Worm (Caenorhabditis elegans) whole organism, mixed stage, embryonic: ENCODE measurements around the gene F35B12.10.

Source experiments
- M03D4.4 ChIP-seq: sonication (generic microtip); optimal IDR thresholded peaks from 2 replicates; lab custom pipeline; 2017; ENCODE audit warnings: mild to moderate bottlenecking, missing genetic modification characterization, missing compliant biosample characterization
- bed-3 ChIP-seq: fragments of 200-800 bp; sonication (Bioruptor generic); optimal IDR thresholded peaks from 3 replicates; lab custom pipeline; 2018; ENCODE audit warnings: mild to moderate bottlenecking, missing genetic modification characterization, moderate library complexity, missing compliant biosample characterization
- ceh-39 ChIP-seq: fragments of 150-350 bp; optimal IDR thresholded peaks from 2 replicates; lab custom pipeline; 2014; ENCODE audit warnings: missing biosample characterization, missing genetic modification characterization
- ceh-43 ChIP-seq: fragments of 200-800 bp; sonication (Bioruptor generic); optimal IDR thresholded peaks from 2 replicates; lab custom pipeline; 2018; ENCODE audit warnings: mild to moderate bottlenecking, missing genetic modification characterization, moderate library complexity, missing compliant biosample characterization
- ceh-83 ChIP-seq: fragments of 200-800 bp; sonication (Bioruptor generic); optimal IDR thresholded peaks from 2 replicates; lab custom pipeline; 2018; ENCODE audit warnings: mild to moderate bottlenecking, missing genetic modification characterization, missing compliant biosample characterization
- ces-1 ChIP-seq: fragments of 150-350 bp; optimal IDR thresholded peaks from 2 replicates; lab custom pipeline; 2014; ENCODE audit warnings: missing biosample characterization, missing genetic modification reagents, missing genetic modification characterization
- cnd-1 ChIP-seq: fragments of 200-800 bp; sonication (Bioruptor generic); optimal IDR thresholded peaks from 2 replicates; lab custom pipeline; 2018; ENCODE audit warnings: mild to moderate bottlenecking, missing genetic modification characterization, missing compliant biosample characterization
- drap-1 ChIP-seq: fragments of 200-800 bp; sonication (Bioruptor generic); optimal IDR thresholded peaks from 3 replicates; lab custom pipeline; 2018; ENCODE audit warnings: mild to moderate bottlenecking, missing genetic modification characterization, missing compliant biosample characterization
- elt-1 ChIP-seq: sonication (generic microtip); optimal IDR thresholded peaks from 2 replicates; lab custom pipeline; 2017; ENCODE audit warnings: missing genetic modification characterization, mild to moderate bottlenecking, missing compliant biosample characterization, antibody characterized with exemption, moderate library complexity, borderline replicate concordance; ENCODE audit not compliant: insufficient read depth
- flh-1 ChIP-seq: fragments of 200-800 bp; sonication (Bioruptor generic); optimal IDR thresholded peaks from 2 replicates; lab custom pipeline; 2018; ENCODE audit warnings: mild to moderate bottlenecking, missing genetic modification characterization, moderate library complexity, missing compliant biosample characterization
- ham-2 ChIP-seq: fragments of 200-800 bp; sonication (Bioruptor generic); optimal IDR thresholded peaks from 2 replicates; lab custom pipeline; 2018; ENCODE audit warnings: mild to moderate bottlenecking, missing genetic modification characterization, missing compliant biosample characterization
- hlh-1 ChIP-seq: fragments of 150-350 bp; optimal IDR thresholded peaks from 2 replicates; lab custom pipeline; 2014; ENCODE audit warnings: missing biosample characterization, missing genetic modification reagents, missing genetic modification characterization
- lin-13 ChIP-seq: fragments of 150-350 bp; optimal IDR thresholded peaks from 2 replicates; lab custom pipeline; 2014; ENCODE audit warnings: missing biosample characterization, missing genetic modification characterization
- lin-32 ChIP-seq: fragments of 200-800 bp; sonication (Bioruptor generic); optimal IDR thresholded peaks from 2 replicates; lab custom pipeline; 2018; ENCODE audit warnings: mild to moderate bottlenecking, missing genetic modification characterization, missing compliant biosample characterization
- lsy-2 ChIP-seq: fragments of 150-350 bp; optimal IDR thresholded peaks from 2 replicates; lab custom pipeline; 2014; ENCODE audit warnings: missing biosample characterization, missing genetic modification characterization
- mab-5 ChIP-seq: fragments of 150-350 bp; optimal IDR thresholded peaks from 2 replicates; lab custom pipeline; 2014; ENCODE audit warnings: missing biosample characterization, missing genetic modification characterization
- mep-1 ChIP-seq: fragments of 150-350 bp; optimal IDR thresholded peaks from 2 replicates; lab custom pipeline; 2017; ENCODE audit warnings: missing biosample characterization, missing genetic modification reagents, missing genetic modification characterization, inconsistent platforms
- mls-2 ChIP-seq: sonication (generic microtip); optimal IDR thresholded peaks from 2 replicates; lab custom pipeline; 2016; ENCODE audit warnings: mild to moderate bottlenecking, missing genetic modification characterization, moderate library complexity, missing compliant biosample characterization
- nhr-12 ChIP-seq: fragments of 150-350 bp; optimal IDR thresholded peaks from 2 replicates; lab custom pipeline; 2014; ENCODE audit warnings: missing biosample characterization, missing genetic modification characterization
- nhr-2 ChIP-seq: fragments of 150-350 bp; optimal IDR thresholded peaks from 2 replicates; lab custom pipeline; 2014; ENCODE audit warnings: missing biosample characterization, missing genetic modification characterization
- nhr-237 ChIP-seq: fragments of 150-350 bp; optimal IDR thresholded peaks from 2 replicates; lab custom pipeline; 2014; ENCODE audit warnings: missing biosample characterization, missing genetic modification characterization
- nhr-76 ChIP-seq: sonication (generic microtip); optimal IDR thresholded peaks from 2 replicates; lab custom pipeline; 2017; ENCODE audit warnings: missing biosample characterization, missing genetic modification characterization
- pha-4 ChIP-seq: fragments of 150-350 bp; optimal IDR thresholded peaks from 2 replicates; lab custom pipeline; 2018; ENCODE audit warnings: missing biosample characterization, missing genetic modification reagents, missing genetic modification characterization
- sptf-1 ChIP-seq: sonication (generic microtip); optimal IDR thresholded peaks from 2 replicates; lab custom pipeline; 2017; ENCODE audit warnings: mild to moderate bottlenecking, missing genetic modification characterization, moderate library complexity, missing compliant biosample characterization
- tbx-8 ChIP-seq: fragments of 200-800 bp; sonication (Bioruptor generic); optimal IDR thresholded peaks from 2 replicates; lab custom pipeline; 2018; ENCODE audit warnings: mild to moderate bottlenecking, missing genetic modification characterization, moderate library complexity, missing compliant biosample characterization
- unc-120 ChIP-seq: sonication (generic microtip); optimal IDR thresholded peaks from 2 replicates; lab custom pipeline; 2017; ENCODE audit warnings: missing genetic modification characterization, missing compliant biosample characterization; ENCODE audit not compliant: poor library complexity, severe bottlenecking
- unc-39 ChIP-seq: fragments of 150-350 bp; optimal IDR thresholded peaks from 2 replicates; lab custom pipeline; 2014; ENCODE audit warnings: missing biosample characterization, missing genetic modification characterization
- unc-62 ChIP-seq: fragments of 150-350 bp; optimal IDR thresholded peaks from 2 replicates; lab custom pipeline; 2014; ENCODE audit warnings: missing biosample characterization, missing genetic modification reagents, missing genetic modification characterization
- zip-8 ChIP-seq: fragments of 150-350 bp; optimal IDR thresholded peaks from 2 replicates; lab custom pipeline; 2014; ENCODE audit warnings: missing biosample characterization, missing genetic modification characterization
- ztf-11 ChIP-seq: fragments of 150-350 bp; optimal IDR thresholded peaks from 2 replicates; lab custom pipeline; 2014; ENCODE audit warnings: missing biosample characterization, missing genetic modification characterization

F35B12.10 gene

ce11 chrV:11647821-11648220, 18.7 kb upstream of the F35B12.10 start:
- TF ChIP-seq lsy-2 (tag; lab: Kevin White, UChicago), result no peak
- no peak for TF ChIP-seq zip-8 (tag; lab: Kevin White, UChicago)
- no peak for TF ChIP-seq nhr-12 (tag; lab: Kevin White, UChicago)
- TF ChIP-seq hlh-1 (tag; lab: Kevin White, UChicago), result no peak
- no peak for TF ChIP-seq ceh-39 (tag; lab: Kevin White, UChicago)
- no peak for TF ChIP-seq ceh-83
- TF ChIP-seq M03D4.4 (tag; lab: Kevin White, UChicago), result no peak
- no peak for TF ChIP-seq unc-120 (tag; lab: Kevin White, UChicago)
- no peak for TF ChIP-seq elt-1 (tag; lab: Kevin White, UChicago)
- TF ChIP-seq cnd-1 (tag; lab: Kevin White, UChicago), result no peak

- no peak for TF ChIP-seq nhr-237 (tag; lab: Kevin White, UChicago)
- no peak for TF ChIP-seq lin-32 (GFP tag; lab: Kevin White, UChicago)
- TF ChIP-seq ceh-83, result no peak
- no peak for TF ChIP-seq flh-1 (GFP tag; lab: Kevin White, UChicago)
- TF ChIP-seq drap-1 (GFP tag; lab: Kevin White, UChicago), result no peak
- no peak for TF ChIP-seq pha-4 (tag; lab: Kevin White, UChicago)
- no peak for TF ChIP-seq unc-39 (tag; lab: Kevin White, UChicago)
- no peak for TF ChIP-seq mab-5 (tag; lab: Kevin White, UChicago)
- no peak for TF ChIP-seq bed-3 (GFP tag; lab: Kevin White, UChicago)
- no peak for TF ChIP-seq mls-2 (tag; lab: Kevin White, UChicago)
- TF ChIP-seq ceh-43 (GFP tag; lab: Kevin White, UChicago), result no peak
- no peak for TF ChIP-seq ztf-11 (tag; lab: Kevin White, UChicago)
- no peak for TF ChIP-seq M03D4.4 (tag; lab: Kevin White, UChicago)
- no peak for TF ChIP-seq elt-1 (tag; lab: Kevin White, UChicago)
- TF ChIP-seq cnd-1 (tag; lab: Kevin White, UChicago), result no peak
- no peak for TF ChIP-seq zip-8 (tag; lab: Kevin White, UChicago)
- no peak for TF ChIP-seq ces-1 (GFP tag; lab: Kevin White, UChicago)
Observed at ce11 chrV:11645244-11645643, 16.2 kb upstream of the F35B12.10 start, which contains the start of gene skp-1. TSS of gene skp-1 (plus strand) at chrV:11645481.

- TF ChIP-seq lin-13 (tag; lab: Kevin White, UChicago), result peak; percentile 14
- peak; percentile 55 for TF ChIP-seq ces-1 (GFP tag; lab: Kevin White, UChicago)
- TF ChIP-seq mep-1 (tag; lab: Kevin White, UChicago), result peak; percentile 83
- peak; percentile 57 for TF ChIP-seq hlh-1 (tag; lab: Kevin White, UChicago)
- no peak for TF ChIP-seq nhr-76 (tag; lab: Kevin White, UChicago)
- TF ChIP-seq nhr-237 (tag; lab: Kevin White, UChicago), result peak; percentile 30
- no peak for TF ChIP-seq bed-3 (GFP tag; lab: Kevin White, UChicago)
- peak; percentile 26 for TF ChIP-seq nhr-2 (tag; lab: Kevin White, UChicago)
- TF ChIP-seq flh-1 (GFP tag; lab: Kevin White, UChicago), result no peak
- TF ChIP-seq lsy-2 (tag; lab: Kevin White, UChicago), result peak; percentile 51
- TF ChIP-seq ceh-39 (tag; lab: Kevin White, UChicago), result peak; percentile 76
Observed at ce11 chrV:11644166-11644565, 15.1 kb upstream of the F35B12.10 start, which contains the start of gene bir-1. TSS of gene bir-1 (plus strand) at chrV:11644477.

ce11 chrV:11641298-11641787, 12.3 kb upstream of the F35B12.10 start:
- TF ChIP-seq tbx-8 (GFP tag; lab: Kevin White, UChicago) (no peak), unc-120 (tag; lab: Kevin White, UChicago) (peak; percentile 48), ham-2 (GFP tag; lab: Kevin White, UChicago) (no peak), ces-1 (GFP tag; lab: Kevin White, UChicago) (peak; percentile 96), ztf-11 (tag; lab: Kevin White, UChicago) (no peak), sptf-1 (no peak), unc-62 (no peak), lsy-2 (tag; lab: Kevin White, UChicago) (no peak), lin-32 (GFP tag; lab: Kevin White, UChicago) (no peak), mls-2 (tag; lab: Kevin White, UChicago) (peak; percentile 57), zip-8 (tag; lab: Kevin White, UChicago) (no peak), mep-1 (tag; lab: Kevin White, UChicago) (peak; percentile 0), pha-4 (tag; lab: Kevin White, UChicago) (no peak), drap-1 (GFP tag; lab: Kevin White, UChicago) (peak; percentile 38)
